Worm (Caenorhabditis elegans): ENCODE results near the gene cutl-12.

cutl-12 gene

ce11 chrII:8639553-8639952, 5.3 kb upstream of the cutl-12 start:
- TF ChIP-seq scrt-1 (GFP tag; IDR thresholded peaks at IDR 0.05): no peak
- TF ChIP-seq ceh-13 (GFP tag; optimal IDR thresholded peaks at IDR 0.05): no peak
- no peak for TF ChIP-seq hmbx-1 (tag; optimal IDR thresholded peaks at IDR 0.05)
- no peak for TF ChIP-seq tra-4 (tag; optimal IDR thresholded peaks at IDR 0.05)
- TF ChIP-seq F13C5.2 (tag; optimal IDR thresholded peaks at IDR 0.05): no peak

DNA sequence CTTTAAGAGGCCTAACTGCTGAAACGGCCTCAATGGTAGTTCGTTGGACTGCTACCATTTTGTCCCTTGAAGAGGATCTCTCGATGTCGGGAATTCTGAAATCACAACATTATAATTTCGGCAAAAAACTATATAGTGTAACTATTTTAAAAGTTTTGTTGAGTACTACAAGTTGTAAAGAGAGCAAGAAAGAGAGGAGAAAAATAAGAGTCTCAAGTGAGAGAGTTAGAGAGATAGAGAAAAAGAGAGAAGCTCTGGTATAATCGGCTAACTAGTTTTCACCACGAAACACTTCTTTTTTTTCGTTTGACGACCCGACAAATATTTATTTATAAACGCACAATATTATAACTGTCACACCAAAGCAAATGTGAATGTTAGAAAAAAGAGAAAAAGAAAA, 3.3 kb upstream of the cutl-12 start, which contains the start of gene vab-9:
vab-9 (minus strand) TSS at position 101 of the 400 bp plus-strand sequence.
- TF ChIP-seq B0310.2 (tag; optimal IDR thresholded peaks at IDR 0.05): no peak
- TF ChIP-seq ets-7 (tag; optimal IDR thresholded peaks at IDR 0.05): no peak
- no peak for TF ChIP-seq ceh-13 (GFP tag; optimal IDR thresholded peaks at IDR 0.05)
- no peak for TF ChIP-seq tbx-11 (GFP tag; IDR thresholded peaks at IDR 0.05)
- TF ChIP-seq flt-1 (GFP tag; IDR thresholded peaks at IDR 0.05): no peak

ce11 chrII:8631766-8632165, 2.5 kb downstream of the cutl-12 start:
- no peak for TF ChIP-seq pes-1 (GFP tag; IDR thresholded peaks at IDR 0.05)
- TF ChIP-seq ama-1 (optimal IDR thresholded peaks at IDR 0.05): no peak
- TF ChIP-seq ceh-36 (tag; optimal IDR thresholded peaks at IDR 0.05): no peak
- TF ChIP-seq tbx-37 (GFP tag; conservative IDR thresholded peaks at IDR 0.05): no peak
- TF ChIP-seq scrt-1 (GFP tag; IDR thresholded peaks at IDR 0.05): no peak

- TF ChIP-seq tra-4 (tag; optimal IDR thresholded peaks at IDR 0.05): no peak
- TF ChIP-seq tbx-37 (GFP tag; conservative IDR thresholded peaks at IDR 0.05): no peak
- no peak for TF ChIP-seq ceh-13 (GFP tag; optimal IDR thresholded peaks at IDR 0.05)
- TF ChIP-seq flt-1 (GFP tag; IDR thresholded peaks at IDR 0.05): no peak
- TF ChIP-seq pes-1 (GFP tag; IDR thresholded peaks at IDR 0.05): no peak
- no peak for TF ChIP-seq F13C5.2 (tag; optimal IDR thresholded peaks at IDR 0.05)
- no peak for TF ChIP-seq ets-7 (tag; optimal IDR thresholded peaks at IDR 0.05)
- TF ChIP-seq aly-1 (tag; optimal IDR thresholded peaks at IDR 0.05): no peak
- no peak for TF ChIP-seq sea-1 (GFP tag; conservative IDR thresholded peaks at IDR 0.05)
- no peak for TF ChIP-seq hnd-1 (tag; optimal IDR thresholded peaks at IDR 0.05)
- TF ChIP-seq hmg-4 (GFP tag; optimal IDR thresholded peaks at IDR 0.05): no peak
Measured at ce11 chrII:8630088-8630487, 4.2 kb downstream of the cutl-12 start, which contains the start of gene T22C8.6. Gene T22C8.6, minus strand, starts transcription at chrII:8630281.

ce11 chrII:8627907-8628306, 6.4 kb downstream of the cutl-12 start:
- TF ChIP-seq ets-7 (tag; optimal IDR thresholded peaks at IDR 0.05) (no peak), B0310.2 (tag; optimal IDR thresholded peaks at IDR 0.05) (no peak), hnd-1 (tag; optimal IDR thresholded peaks at IDR 0.05) (no peak), tbx-11 (GFP tag; IDR thresholded peaks at IDR 0.05) (no peak), ceh-13 (GFP tag; optimal IDR thresholded peaks at IDR 0.05) (no peak), F13C5.2 (tag; optimal IDR thresholded peaks at IDR 0.05) (no peak), tra-4 (tag; optimal IDR thresholded peaks at IDR 0.05) (no peak), scrt-1 (GFP tag; IDR thresholded peaks at IDR 0.05) (no peak), tbx-37 (GFP tag; conservative IDR thresholded peaks at IDR 0.05) (no peak), sea-1 (GFP tag; conservative IDR thresholded peaks at IDR 0.05) (no peak), pes-1 (GFP tag; IDR thresholded peaks at IDR 0.05) (no peak), ceh-36 (tag; optimal IDR thresholded peaks at IDR 0.05) (no peak), aly-1 (tag; optimal IDR thresholded peaks at IDR 0.05) (no peak), ama-1 (optimal IDR thresholded peaks at IDR 0.05) (no peak), hmbx-1 (tag; optimal IDR thresholded peaks at IDR 0.05) (no peak), hmg-4 (GFP tag; optimal IDR thresholded peaks at IDR 0.05) (no peak), flt-1 (GFP tag; IDR thresholded peaks at IDR 0.05) (no peak)

DNA sequence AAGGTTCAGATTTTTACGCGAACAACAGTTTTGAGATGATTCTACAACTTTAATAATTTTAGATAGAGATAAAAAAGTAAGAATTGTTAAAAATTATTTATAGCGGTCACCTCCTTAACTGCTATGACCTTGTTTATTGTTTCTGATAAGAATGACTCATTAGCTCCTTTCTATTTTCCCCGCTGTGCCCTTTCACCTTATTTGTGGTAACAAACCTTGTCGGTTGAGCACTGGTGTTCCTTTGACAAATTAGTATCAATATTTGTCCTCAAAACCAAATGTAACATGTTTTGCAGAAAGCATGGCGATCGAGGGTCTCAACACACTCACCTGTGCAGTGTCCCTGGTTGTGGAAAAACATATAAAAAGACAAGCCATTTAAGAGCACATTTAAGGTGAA, 7.7 kb downstream of the cutl-12 start:
- TF ChIP-seq tbx-37 (GFP tag; conservative IDR thresholded peaks at IDR 0.05) (no peak), ceh-36 (tag; optimal IDR thresholded peaks at IDR 0.05) (no peak), ceh-13 (GFP tag; optimal IDR thresholded peaks at IDR 0.05) (no peak), sea-1 (GFP tag; conservative IDR thresholded peaks at IDR 0.05) (no peak), ets-7 (tag; optimal IDR thresholded peaks at IDR 0.05) (no peak), aly-1 (tag; optimal IDR thresholded peaks at IDR 0.05) (no peak), tra-4 (tag; optimal IDR thresholded peaks at IDR 0.05) (no peak), hmbx-1 (tag; optimal IDR thresholded peaks at IDR 0.05) (no peak), F13C5.2 (tag; optimal IDR thresholded peaks at IDR 0.05) (no peak), hmg-4 (GFP tag; optimal IDR thresholded peaks at IDR 0.05) (no peak), scrt-1 (GFP tag; IDR thresholded peaks at IDR 0.05) (no peak), hnd-1 (tag; optimal IDR thresholded peaks at IDR 0.05) (no peak), ama-1 (optimal IDR thresholded peaks at IDR 0.05) (no peak), tbx-11 (GFP tag; IDR thresholded peaks at IDR 0.05) (no peak), flt-1 (GFP tag; IDR thresholded peaks at IDR 0.05) (no peak), B0310.2 (tag; optimal IDR thresholded peaks at IDR 0.05) (no peak), pes-1 (GFP tag; IDR thresholded peaks at IDR 0.05) (no peak)

DNA sequence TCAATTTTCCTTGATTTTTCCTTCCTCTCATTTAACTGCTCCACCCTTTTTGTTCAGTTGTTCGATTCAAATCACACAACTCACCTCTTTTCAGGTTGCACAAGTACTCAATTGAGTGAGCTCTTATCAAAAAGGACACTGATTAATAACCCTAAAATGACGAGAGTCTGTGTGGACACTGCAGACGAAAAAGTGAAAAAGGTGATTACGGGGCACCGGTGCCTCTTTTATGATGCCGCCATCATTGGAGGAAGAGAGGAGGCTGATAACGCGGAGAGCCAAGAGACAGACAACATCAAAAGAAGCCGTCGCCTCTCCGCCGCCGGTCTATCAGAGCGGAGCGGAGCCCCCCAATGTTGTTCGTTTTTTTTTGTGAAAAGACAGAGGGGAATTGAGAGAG, 9.1 kb downstream of the cutl-12 start, which contains the start of gene sptf-2:
sptf-2 (plus strand) TSS at position 297 of the 400 bp plus-strand sequence.
- no peak for TF ChIP-seq ceh-36 (tag; optimal IDR thresholded peaks at IDR 0.05)
- TF ChIP-seq ets-7 (tag; optimal IDR thresholded peaks at IDR 0.05): no peak
- TF ChIP-seq hmbx-1 (tag; optimal IDR thresholded peaks at IDR 0.05): no peak
- no peak for TF ChIP-seq flt-1 (GFP tag; IDR thresholded peaks at IDR 0.05)
- TF ChIP-seq pes-1 (GFP tag; IDR thresholded peaks at IDR 0.05): no peak
- TF ChIP-seq tbx-37 (GFP tag; conservative IDR thresholded peaks at IDR 0.05): no peak
- TF ChIP-seq hmg-4 (GFP tag; optimal IDR thresholded peaks at IDR 0.05): no peak
- TF ChIP-seq sea-1 (GFP tag; conservative IDR thresholded peaks at IDR 0.05): no peak
- TF ChIP-seq ama-1 (optimal IDR thresholded peaks at IDR 0.05): no peak
- TF ChIP-seq ceh-13 (GFP tag; optimal IDR thresholded peaks at IDR 0.05): no peak

DNA sequence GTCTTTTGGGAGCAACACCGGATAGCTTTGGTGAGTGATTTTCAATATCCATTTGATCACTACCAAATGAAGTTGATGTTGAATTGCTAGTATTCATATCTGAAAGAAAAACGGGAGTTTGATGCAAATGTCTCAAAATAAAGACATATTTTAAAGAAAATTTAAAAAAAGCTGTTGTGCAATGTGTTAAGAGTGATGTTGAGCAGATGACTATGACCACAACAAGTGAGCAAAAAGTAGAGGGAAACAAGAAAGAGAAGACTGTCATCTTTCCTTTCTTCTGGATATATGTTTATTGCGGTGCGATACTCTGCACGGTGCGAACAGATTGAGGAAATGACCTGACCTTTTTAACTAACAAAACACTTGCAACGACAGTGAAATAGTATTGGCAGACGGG, 10.9 kb downstream of the cutl-12 start, which contains the start of gene T22C8.4:
T22C8.4 (minus strand) TSS at position 101 of the 400 bp plus-strand sequence.
- TF ChIP-seq pes-1 (GFP tag; IDR thresholded peaks at IDR 0.05) (no peak), hnd-1 (tag; optimal IDR thresholded peaks at IDR 0.05) (no peak), sea-1 (GFP tag; conservative IDR thresholded peaks at IDR 0.05) (no peak), F13C5.2 (tag; optimal IDR thresholded peaks at IDR 0.05) (no peak), ets-7 (tag; optimal IDR thresholded peaks at IDR 0.05) (no peak), hmbx-1 (tag; optimal IDR thresholded peaks at IDR 0.05) (no peak), ama-1 (optimal IDR thresholded peaks at IDR 0.05) (no peak), tbx-11 (GFP tag; IDR thresholded peaks at IDR 0.05) (no peak), ceh-13 (GFP tag; optimal IDR thresholded peaks at IDR 0.05) (no peak), hmg-4 (GFP tag; optimal IDR thresholded peaks at IDR 0.05) (no peak), flt-1 (GFP tag; IDR thresholded peaks at IDR 0.05) (no peak), scrt-1 (GFP tag; IDR thresholded peaks at IDR 0.05) (no peak), B0310.2 (tag; optimal IDR thresholded peaks at IDR 0.05) (no peak), tra-4 (tag; optimal IDR thresholded peaks at IDR 0.05) (no peak), ceh-36 (tag; optimal IDR thresholded peaks at IDR 0.05) (no peak), aly-1 (tag; optimal IDR thresholded peaks at IDR 0.05) (no peak), tbx-37 (GFP tag; conservative IDR thresholded peaks at IDR 0.05) (no peak)

All from whole organism, early embryonic.